Worm (Caenorhabditis elegans): ENCODE data around the gene F42A9.3.
A peak's percentile ranks its signal among the peaks of the same experiment; 100 is the strongest.

F42A9.3 gene

ce11 chrIV:8611886-8612542, 5.0 kb upstream of the F42A9.3 start, which contains the start of the genes F42A9.17 and cyp-33E2:
Gene F42A9.17 (minus strand): TSS chrIV:8611936.
Gene cyp-33E2 (plus strand): TSS chrIV:8612334.
- no peak for TF ChIP-seq sup-37 (GFP tag; optimal IDR thresholded peaks at IDR 0.05)
- TF ChIP-seq lin-14 (GFP tag; optimal IDR thresholded peaks at IDR 0.05), result peak; percentile 64
- no peak for TF ChIP-seq nhr-90 (tag; optimal IDR thresholded peaks at IDR 0.05; ENCODE audit: poor library complexity)
- peak; percentile 60 for TF ChIP-seq elt-2 (tag; optimal IDR thresholded peaks at IDR 0.05)
- no peak for TF ChIP-seq rnt-1 (tag; optimal IDR thresholded peaks at IDR 0.05)

- peak; percentile 24 for TF ChIP-seq lin-14 (GFP tag; optimal IDR thresholded peaks at IDR 0.05)
- TF ChIP-seq irx-1 (tag; optimal IDR thresholded peaks at IDR 0.05), result no peak
- TF ChIP-seq efl-1 (optimal IDR thresholded peaks at IDR 0.05), result no peak
- peak in 1 of 2 experiments; percentile 11 for TF ChIP-seq efl-1 (GFP tag; optimal IDR thresholded peaks at IDR 0.05 in 1 of 2)
These were observed 2.4 kb upstream of the F42A9.3 start, which contains the start of gene cyp-33E3 for ce11 chrIV:8614680-8615079. Gene cyp-33E3 (plus strand): TSS chrIV:8614995.

- no peak for TF ChIP-seq C16A3.4 (tag; optimal IDR thresholded peaks at IDR 0.05)
- no peak for TF ChIP-seq sox-4 (tag; optimal IDR thresholded peaks at IDR 0.05)
- TF ChIP-seq nhr-47 (tag; optimal IDR thresholded peaks at IDR 0.05), result no peak
- no peak for TF ChIP-seq nhr-12 (tag; optimal IDR thresholded peaks at IDR 0.05)
- TF ChIP-seq lin-14 (GFP tag; optimal IDR thresholded peaks at IDR 0.05), result no peak
- TF ChIP-seq nhr-237 (tag; optimal IDR thresholded peaks at IDR 0.05), result no peak
- no peak for TF ChIP-seq aly-2 (tag; optimal IDR thresholded peaks at IDR 0.05)
- TF ChIP-seq hlh-4 (tag; optimal IDR thresholded peaks at IDR 0.05), result no peak
- TF ChIP-seq ceh-63 (GFP tag; optimal IDR thresholded peaks at IDR 0.05), result no peak
- no peak for TF ChIP-seq alr-1 (tag; optimal IDR thresholded peaks at IDR 0.05; ENCODE audit: borderline replicate concordance)
- no peak for TF ChIP-seq Y116A8C.19 (tag; optimal IDR thresholded peaks at IDR 0.05; ENCODE audit: borderline replicate concordance)
- TF ChIP-seq unc-30 (tag; optimal IDR thresholded peaks at IDR 0.05), result no peak
- TF ChIP-seq pax-3 (tag; optimal IDR thresholded peaks at IDR 0.05), result no peak
- TF ChIP-seq dsc-1 (tag; optimal IDR thresholded peaks at IDR 0.05), result no peak
These were observed 1.7 kb upstream of the F42A9.3 start for ce11 chrIV:8615314-8615713.

ce11 chrIV:8618698-8619097, 1.6 kb downstream of the F42A9.3 start, which contains the start of gene F42A9.8:
Gene F42A9.8 (minus strand): TSS chrIV:8618785.
- TF ChIP-seq efl-1 (optimal IDR thresholded peaks at IDR 0.05) (peak; percentile 25 to 26), efl-1 (GFP tag; optimal IDR thresholded peaks at IDR 0.05 in 1 of 2) (peak; percentile 39 to 85), ceh-82 (tag; optimal IDR thresholded peaks at IDR 0.05) (peak in 1 of 3 experiments; percentile 11), mef-2 (tag; optimal IDR thresholded peaks at IDR 0.05) (no peak), Y116A8C.19 (tag; optimal IDR thresholded peaks at IDR 0.05; ENCODE audit: borderline replicate concordance) (no peak), unc-62 (GFP tag; optimal IDR thresholded peaks at IDR 0.05) (no peak), lsy-2 (tag; optimal IDR thresholded peaks at IDR 0.05) (peak; percentile 18 to 49), nhr-28 (tag; optimal IDR thresholded peaks at IDR 0.05) (no peak), C34B4.2 (tag; optimal IDR thresholded peaks at IDR 0.05) (no peak), blmp-1 (tag; optimal IDR thresholded peaks at IDR 0.05) (peak; percentile 6), nhr-20 (tag; optimal IDR thresholded peaks at IDR 0.05) (peak; percentile 6), pqm-1 (tag; optimal IDR thresholded peaks at IDR 0.05) (no peak), mep-1 (tag; optimal IDR thresholded peaks at IDR 0.05) (peak; percentile 21), nhr-71 (tag; optimal IDR thresholded peaks at IDR 0.05) (peak; percentile 31), skn-1 (tag; optimal IDR thresholded peaks at IDR 0.05) (no peak), F16B12.6 (tag; optimal IDR thresholded peaks at IDR 0.05) (no peak), vab-15 (tag; optimal IDR thresholded peaks at IDR 0.05) (no peak), nhr-84 (tag; optimal IDR thresholded peaks at IDR 0.05) (no peak), lin-35 (GFP tag; optimal IDR thresholded peaks at IDR 0.05) (peak in 1 of 2 experiments; percentile 42), hlh-4 (tag; optimal IDR thresholded peaks at IDR 0.05) (no peak), tbx-2 (tag; optimal IDR thresholded peaks at IDR 0.05) (no peak), dpl-1 (GFP tag; optimal IDR thresholded peaks at IDR 0.05) (peak in 1 of 3 experiments; percentile 30), nhr-77 (tag; optimal IDR thresholded peaks at IDR 0.05) (no peak), egl-27 (tag; optimal IDR thresholded peaks at IDR 0.05) (no peak), sptf-1 (tag; optimal IDR thresholded peaks at IDR 0.05) (no peak), ztf-11 (tag; optimal IDR thresholded peaks at IDR 0.05) (no peak), fos-1 (tag; optimal IDR thresholded peaks at IDR 0.05) (no peak), rnt-1 (tag; optimal IDR thresholded peaks at IDR 0.05) (no peak), zip-4 (GFP tag; optimal IDR thresholded peaks at IDR 0.05) (no peak), lin-14 (GFP tag; optimal IDR thresholded peaks at IDR 0.05) (peak; percentile 42), ets-5 (GFP tag; IDR thresholded peaks at IDR 0.05) (no peak)
